Worm (Caenorhabditis elegans) whole organism, early embryonic: ENCODE measurements around the gene dod-19.

Experiments used
- B0310.2 ChIP-seq: sonication (generic microtip); optimal IDR thresholded peaks from 2 replicates; lab custom pipeline; 2016; ENCODE audit warnings: mild to moderate bottlenecking, missing genetic modification characterization, missing compliant biosample characterization
- F13C5.2 ChIP-seq: sonication (generic microtip); optimal IDR thresholded peaks from 2 replicates; lab custom pipeline; 2017; ENCODE audit warnings: mild to moderate bottlenecking, missing genetic modification characterization, inconsistent platforms, missing compliant biosample characterization
- aly-1 ChIP-seq: sonication (generic microtip); optimal IDR thresholded peaks from 2 replicates; lab custom pipeline; 2016; ENCODE audit warnings: missing genetic modification characterization, missing compliant biosample characterization
- ama-1 ChIP-seq: fragments of 150-350 bp; optimal IDR thresholded peaks from 2 replicates; lab custom pipeline; 2014
- ceh-36 ChIP-seq: sonication (generic microtip); optimal IDR thresholded peaks from 2 replicates; lab custom pipeline; 2016; ENCODE audit warnings: missing genetic modification characterization, inconsistent platforms, missing compliant biosample characterization
- ets-7 ChIP-seq: sonication (generic microtip); optimal IDR thresholded peaks from 2 replicates; lab custom pipeline; 2016; ENCODE audit warnings: missing genotype, missing genetic modification characterization, missing compliant biosample characterization
- flt-1 ChIP-seq: fragments of 200-800 bp; sonication (Bioruptor generic); IDR thresholded peaks from 2 replicates; pipeline ENCODE4 v1.3.6; 2022; ENCODE audit warnings: missing genetic modification characterization, missing compliant biosample characterization
- hmbx-1 ChIP-seq: sonication (generic microtip); optimal IDR thresholded peaks from 2 replicates; lab custom pipeline; 2016; ENCODE audit warnings: mild to moderate bottlenecking, missing genetic modification characterization, missing compliant biosample characterization
- hmg-4 ChIP-seq: fragments of 200-800 bp; sonication (Bioruptor generic); optimal IDR thresholded peaks from 2 replicates; lab custom pipeline; 2018; ENCODE audit warnings: mild to moderate bottlenecking, missing genetic modification characterization, missing compliant biosample characterization
- hnd-1 ChIP-seq: sonication (generic microtip); optimal IDR thresholded peaks from 2 replicates; lab custom pipeline; 2016; ENCODE audit warnings: missing genetic modification characterization, missing compliant biosample characterization
- pes-1 ChIP-seq: fragments of 200-800 bp; sonication (Bioruptor generic); IDR thresholded peaks from 2 replicates; pipeline ENCODE4 v1.3.6; 2022; ENCODE audit warnings: missing genetic modification reagents, missing genetic modification characterization, missing compliant biosample characterization
- scrt-1 ChIP-seq: fragments of 200-800 bp; sonication (Bioruptor generic); IDR thresholded peaks from 2 replicates; pipeline ENCODE4 v1.3.6; 2022; ENCODE audit warnings: missing genetic modification characterization, missing compliant biosample characterization
- sea-1 ChIP-seq: fragments of 200-800 bp; sonication (Bioruptor generic); conservative IDR thresholded peaks from 2 replicates; pipeline ENCODE4 v1.3.6; 2022; ENCODE audit warnings: missing genetic modification characterization, missing compliant biosample characterization
- tbx-11 ChIP-seq: fragments of 200-800 bp; sonication (Bioruptor generic); IDR thresholded peaks from 2 replicates; pipeline ENCODE4 v1.3.6; 2022; ENCODE audit warnings: missing genetic modification characterization, missing compliant biosample characterization
- tbx-37 ChIP-seq: fragments of 200-800 bp; sonication (Bioruptor generic); conservative IDR thresholded peaks from 2 replicates; pipeline ENCODE4 v1.3.6; 2022; ENCODE audit warnings: missing genetic modification reagents, missing genetic modification characterization, missing compliant biosample characterization
- tra-4 ChIP-seq: sonication (generic microtip); optimal IDR thresholded peaks from 2 replicates; lab custom pipeline; 2017; ENCODE audit warnings: missing genetic modification characterization, missing compliant biosample characterization

Gene dod-19

DNA sequence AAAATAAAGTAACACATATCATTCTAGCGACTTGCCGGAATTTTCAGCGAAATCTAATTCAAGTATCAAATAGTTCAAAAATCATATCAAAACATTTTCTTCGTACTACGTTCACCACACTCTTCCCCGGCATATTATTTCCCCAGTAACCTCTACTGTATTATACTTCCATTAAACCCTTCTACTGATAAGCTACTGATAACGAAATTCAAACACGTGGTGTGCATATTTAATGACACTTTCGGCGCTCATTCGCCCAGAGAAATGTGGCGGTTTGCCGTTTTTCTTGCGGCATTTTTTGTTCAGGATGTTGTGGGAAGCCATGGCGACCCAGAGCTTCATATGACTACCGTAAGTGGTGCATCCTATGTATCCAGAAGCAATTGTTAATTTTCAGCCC, 29.1 kb downstream of the dod-19 start, which contains the start of gene lipl-5:
Gene lipl-5, plus strand, starts transcription at position 259 of the 400 bp plus-strand sequence.
- TF ChIP-seq hmbx-1 (tag; lab: Kevin White, UChicago) (no peak), hnd-1 (tag; lab: Kevin White, UChicago) (no peak), ceh-36 (tag; lab: Kevin White, UChicago) (no peak)

DNA sequence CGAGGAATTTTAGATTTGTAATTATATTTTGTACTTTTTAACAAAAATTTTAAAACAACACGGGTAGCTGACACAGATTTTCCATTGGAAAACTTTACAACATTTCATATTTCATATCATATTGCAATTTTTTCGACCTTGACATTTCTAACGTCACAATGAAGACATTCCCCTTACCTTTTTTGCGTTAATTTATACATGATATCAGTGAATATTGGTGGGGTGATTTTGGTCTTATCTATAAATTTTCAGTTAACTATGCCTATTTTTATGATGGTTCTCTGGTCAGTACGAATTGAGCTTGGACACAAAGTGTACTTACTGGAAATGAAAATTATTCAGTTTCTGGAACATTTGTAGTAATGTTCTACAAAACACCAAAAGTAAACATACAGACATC, 30.0 kb downstream of the dod-19 start:
- TF ChIP-seq hmbx-1 (tag; lab: Kevin White, UChicago) (no peak), pes-1 (GFP tag; lab: Robert Waterston, UW) (no peak), ceh-36 (tag; lab: Kevin White, UChicago) (no peak)

DNA sequence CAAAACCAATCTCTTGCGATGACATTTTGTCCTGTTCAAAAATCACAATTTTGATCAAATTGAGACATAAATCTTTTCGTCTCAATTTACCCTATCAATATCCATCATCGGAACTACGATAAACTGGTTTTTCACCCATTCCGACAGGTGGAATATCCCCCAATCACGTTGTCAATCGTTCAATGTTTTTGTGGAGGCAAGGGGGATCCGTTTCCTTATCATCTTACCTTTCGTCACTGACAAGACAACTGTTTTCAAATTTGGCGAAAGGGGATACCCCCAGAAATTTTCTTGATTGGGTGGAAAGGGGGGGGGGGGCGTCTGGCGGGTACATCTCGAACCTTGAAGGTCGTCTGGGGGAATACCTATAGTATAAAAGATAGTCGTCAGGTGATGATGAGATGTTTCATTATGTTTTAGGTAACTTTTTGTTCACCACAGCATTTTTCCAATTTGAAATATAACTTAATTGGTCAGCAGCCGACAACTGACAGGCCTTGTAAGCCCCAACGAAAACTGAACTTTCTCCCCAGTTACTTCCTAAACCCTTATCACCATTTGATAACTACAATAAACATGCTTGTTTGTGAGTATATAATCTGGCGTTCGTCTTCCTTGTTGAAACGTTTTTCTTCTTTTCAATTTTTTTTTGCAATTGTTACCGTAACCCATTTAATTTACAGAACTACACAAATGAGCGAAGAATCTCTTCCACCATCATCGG, 33.2 kb downstream of the dod-19 start, which contains the start of gene ZK6.8:
Gene ZK6.8, plus strand, starts transcription at position 682 of the 724 bp plus-strand sequence.
- no peak for TF ChIP-seq flt-1 (GFP tag; lab: Robert Waterston, UW)
- TF ChIP-seq tbx-11 = no peak

DNA sequence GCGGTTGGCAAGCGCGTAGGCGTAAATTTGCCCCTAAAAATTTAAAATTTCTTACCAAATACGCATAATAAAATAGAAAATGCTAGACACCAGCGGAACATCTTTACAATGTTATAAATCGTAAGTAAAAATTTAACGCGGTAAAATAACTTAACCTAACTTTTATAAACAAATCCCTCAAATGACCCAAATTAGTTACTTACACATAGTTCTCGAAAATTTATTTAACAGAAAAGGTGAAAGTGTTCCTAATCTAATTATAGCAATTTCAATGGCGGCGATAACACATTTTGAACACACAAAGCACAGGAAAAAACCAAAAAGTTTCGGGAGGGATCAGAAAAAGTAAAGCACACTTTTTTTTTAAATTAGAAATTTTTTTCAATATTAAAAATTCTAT, 34.4 kb downstream of the dod-19 start, which contains the start of gene mltn-8:
Gene mltn-8, minus strand, starts transcription at position 101 of the 400 bp plus-strand sequence.
- TF ChIP-seq hmg-4 = no peak
- TF ChIP-seq hnd-1 (tag; lab: Kevin White, UChicago) = no peak
- no peak for TF ChIP-seq pes-1 (GFP tag; lab: Robert Waterston, UW)
- no peak for TF ChIP-seq flt-1 (GFP tag; lab: Robert Waterston, UW)
- no peak for TF ChIP-seq ceh-36 (tag; lab: Kevin White, UChicago)
- no peak for TF ChIP-seq tra-4 (tag; lab: Kevin White, UChicago)
- no peak for TF ChIP-seq ama-1 (lab: Kevin White, UChicago)

DNA sequence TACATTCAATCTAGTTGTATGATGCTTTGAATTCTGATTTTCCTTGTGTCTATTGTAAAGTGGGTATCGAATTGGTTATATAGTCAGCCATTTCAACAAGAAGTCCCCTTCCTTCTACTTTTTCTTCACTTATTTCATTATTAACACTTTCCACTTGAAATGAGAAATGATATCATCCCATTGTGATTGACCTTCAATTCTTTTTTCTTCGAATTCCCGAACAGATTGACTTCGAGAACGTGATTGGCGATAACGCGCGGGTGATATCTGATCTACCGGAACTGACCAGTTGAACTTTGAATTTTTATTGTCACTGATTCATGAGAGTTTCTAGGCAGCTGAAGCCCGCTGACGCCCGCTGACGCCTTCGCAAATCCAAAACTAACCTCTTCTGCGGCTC, 36.3 kb downstream of the dod-19 start:
- TF ChIP-seq F13C5.2 (tag; lab: Kevin White, UChicago) (no peak), ceh-36 (tag; lab: Kevin White, UChicago) (no peak), scrt-1 (GFP tag; lab: Robert Waterston, UW) (no peak), hmbx-1 (tag; lab: Kevin White, UChicago) (no peak)

DNA sequence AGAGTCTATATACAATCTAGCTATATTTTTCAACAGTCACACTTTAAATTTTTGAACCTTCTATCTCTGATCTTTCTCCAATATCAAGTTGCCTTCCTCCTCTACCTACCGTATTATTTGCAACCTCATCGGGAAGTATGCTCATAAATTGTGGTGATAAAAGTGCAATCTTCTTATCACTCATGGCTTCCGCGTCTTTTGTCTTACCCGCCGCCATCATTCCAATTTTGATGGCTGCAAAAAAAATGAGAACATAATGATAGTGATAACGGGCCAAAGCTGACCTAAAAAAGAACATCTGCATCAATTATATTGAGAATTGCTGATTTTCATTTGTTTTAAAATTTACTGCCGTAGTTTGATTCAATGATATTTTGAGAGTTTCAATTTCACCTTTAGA, 37.8 kb downstream of the dod-19 start:
- TF ChIP-seq sea-1 (GFP tag; lab: Robert Waterston, UW) (no peak), ets-7 (tag; lab: Kevin White, UChicago) (no peak), F13C5.2 (tag; lab: Kevin White, UChicago) (no peak), hmg-4 (no peak), tbx-11 (no peak), B0310.2 (no peak), aly-1 (no peak), tbx-37 (GFP tag; lab: Robert Waterston, UW) (no peak), tra-4 (tag; lab: Kevin White, UChicago) (no peak)

DNA sequence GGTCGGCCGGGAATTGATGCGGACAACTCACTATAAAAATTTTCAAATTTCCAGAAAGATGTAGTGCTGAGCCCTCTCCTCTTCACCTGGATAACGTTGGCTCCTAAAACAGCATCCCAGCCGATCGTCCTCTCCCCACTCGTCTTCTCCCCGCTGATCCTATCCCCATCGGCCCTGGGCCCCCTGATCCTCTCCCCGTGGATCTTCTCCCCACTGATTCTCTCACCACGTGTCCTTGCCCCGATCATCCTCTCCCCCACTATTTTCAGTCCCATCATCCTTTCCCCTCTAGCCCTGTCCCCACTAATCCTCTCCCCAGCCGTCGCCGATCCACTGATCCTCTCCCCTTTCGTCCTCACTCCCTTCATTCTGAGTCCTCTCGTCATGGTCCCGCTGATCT, 41.4 kb downstream of the dod-19 start:
- peak; percentile 67 for TF ChIP-seq ceh-36 (tag; lab: Kevin White, UChicago)
- TF ChIP-seq hmg-4 = no peak
- no peak for TF ChIP-seq ama-1 (lab: Kevin White, UChicago)
- no peak for TF ChIP-seq tbx-37 (GFP tag; lab: Robert Waterston, UW)

DNA sequence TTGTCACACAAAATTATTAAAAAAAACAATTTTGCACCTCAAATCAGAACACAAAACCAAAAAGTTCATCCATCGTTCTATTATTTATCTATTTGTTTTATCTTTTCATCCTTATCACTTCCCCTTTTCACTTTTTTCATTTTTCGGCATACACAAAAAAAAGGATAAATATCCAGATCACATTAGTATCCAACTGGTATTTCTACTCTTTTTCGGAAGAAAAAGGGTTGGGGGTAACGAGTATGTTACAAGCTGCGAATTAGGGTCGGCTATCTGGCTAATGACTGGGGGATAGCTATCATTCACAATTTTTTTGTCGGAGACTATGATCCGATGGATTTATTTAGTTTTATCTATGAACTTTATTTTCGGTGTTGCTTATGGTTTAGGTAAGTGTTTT, 44.5 kb downstream of the dod-19 start, which contains the start of gene mltn-7:
Gene mltn-7, plus strand, starts transcription at position 301 of the 400 bp plus-strand sequence.
- TF ChIP-seq ets-7 (tag; lab: Kevin White, UChicago) (no peak), tra-4 (tag; lab: Kevin White, UChicago) (no peak)

DNA sequence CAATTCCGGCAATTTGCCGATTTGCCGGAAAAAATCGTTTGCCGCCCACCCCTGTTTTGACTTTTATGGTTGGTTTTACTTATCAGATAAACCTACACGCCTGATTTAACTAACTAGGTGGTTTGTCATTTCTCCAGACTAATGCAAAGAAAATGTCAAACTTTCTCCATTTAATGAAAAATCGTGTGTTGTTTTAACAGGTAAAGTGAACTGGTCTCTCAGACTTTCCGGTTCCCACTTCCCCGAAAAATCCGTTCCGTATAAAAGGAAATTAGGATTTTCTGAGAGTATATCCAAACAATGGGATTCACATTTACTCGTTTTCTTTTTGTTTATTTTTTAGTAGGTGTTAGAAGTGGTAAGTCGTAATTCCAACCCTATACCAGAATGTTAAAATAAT, 49.9 kb downstream of the dod-19 start, which contains the start of gene mltn-6:
Gene mltn-6, plus strand, starts transcription at position 301 of the 400 bp plus-strand sequence.
- no peak for TF ChIP-seq ceh-36 (tag; lab: Kevin White, UChicago)
- TF ChIP-seq scrt-1 (GFP tag; lab: Robert Waterston, UW) = no peak
- TF ChIP-seq aly-1 = no peak
- no peak for TF ChIP-seq hnd-1 (tag; lab: Kevin White, UChicago)
- no peak for TF ChIP-seq flt-1 (GFP tag; lab: Robert Waterston, UW)
- TF ChIP-seq pes-1 (GFP tag; lab: Robert Waterston, UW) = no peak
- TF ChIP-seq B0310.2 = no peak
